Worm (Caenorhabditis elegans) whole organism, young adult: ENCODE data around the gene T25G12.6.
A peak's percentile ranks its signal among the peaks of the same experiment; 100 is the strongest.

Experiments
- B0035.1 ChIP-seq: sonication (generic microtip); optimal IDR thresholded peaks from 2 replicates; lab custom pipeline; 2016; ENCODE audit warnings: missing genetic modification characterization, mild to moderate bottlenecking, missing compliant biosample characterization, missing genotype, missing genetic modification reagents
- B0261.1 ChIP-seq: sonication (generic microtip); optimal IDR thresholded peaks from 2 replicates; lab custom pipeline; 2016; ENCODE audit warnings: mild to moderate bottlenecking, missing genetic modification characterization, moderate library complexity, missing compliant biosample characterization
- B0336.3 ChIP-seq: fragments of 200-800 bp; sonication (Bioruptor generic); IDR thresholded peaks from 2 replicates; pipeline ENCODE4 v1.3.6; 2022; ENCODE audit warnings: missing genetic modification characterization, missing compliant biosample characterization
- C06A6.2 ChIP-seq: fragments of 200-800 bp; sonication (Bioruptor generic); conservative IDR thresholded peaks from 2 replicates; pipeline ENCODE4 v1.3.6; 2022; ENCODE audit warnings: missing genetic modification characterization, missing compliant biosample characterization
- F23B12.7 ChIP-seq: sonication (generic microtip); optimal IDR thresholded peaks from 2 replicates; lab custom pipeline; 2017; ENCODE audit warnings: missing genetic modification characterization, mild to moderate bottlenecking, missing compliant biosample characterization, antibody characterized with exemption, moderate library complexity; ENCODE audit not compliant: insufficient read depth
- F39B2.1 ChIP-seq: fragments of 200-800 bp; sonication (Bioruptor generic); IDR thresholded peaks from 2 replicates; pipeline ENCODE4 v1.3.6; 2022; ENCODE audit warnings: missing genetic modification reagents, missing genetic modification characterization, missing compliant biosample characterization
- F49E8.2 ChIP-seq: sonication (generic microtip); optimal IDR thresholded peaks from 3 replicates; lab custom pipeline; 2017; ENCODE audit warnings: missing genetic modification characterization, mild to moderate bottlenecking, missing compliant biosample characterization, antibody characterized with exemption, moderate library complexity; ENCODE audit not compliant: insufficient read depth
- K11D2.4 ChIP-seq: fragments of 200-800 bp; sonication (Bioruptor generic); IDR thresholded peaks from 2 replicates; pipeline ENCODE4 v1.3.6; 2022; ENCODE audit warnings: missing genetic modification reagents, missing genetic modification characterization, missing compliant biosample characterization
- Y56A3A.18 ChIP-seq: fragments of 200-800 bp; sonication (Bioruptor generic); IDR thresholded peaks from 2 replicates; pipeline ENCODE4 v1.3.6; 2022; ENCODE audit warnings: missing genetic modification reagents, missing genetic modification characterization, missing compliant biosample characterization
- ZK185.1 ChIP-seq: sonication (generic microtip); optimal IDR thresholded peaks from 2 replicates; lab custom pipeline; 2016; ENCODE audit warnings: mild to moderate bottlenecking, missing genetic modification characterization, missing compliant biosample characterization; ENCODE audit not compliant: poor library complexity, severe bottlenecking
- akir-1 ChIP-seq: fragments of 200-800 bp; sonication (Bioruptor generic); optimal IDR thresholded peaks from 2 replicates; lab custom pipeline; 2018; ENCODE audit warnings: mild to moderate bottlenecking, missing genetic modification characterization, moderate library complexity, missing compliant biosample characterization
- attf-5 ChIP-seq: fragments of 200-800 bp; sonication (Bioruptor generic); optimal IDR thresholded peaks from 2 replicates; lab custom pipeline; 2018; ENCODE audit warnings: mild to moderate bottlenecking, missing genetic modification characterization, missing compliant biosample characterization
- attf-6 ChIP-seq: fragments of 200-800 bp; sonication (Bioruptor generic); IDR thresholded peaks from 2 replicates; pipeline ENCODE4 v1.3.6; 2022; ENCODE audit warnings: missing genetic modification reagents, missing genetic modification characterization, missing compliant biosample characterization
- ccch-3 ChIP-seq: fragments of 200-800 bp; sonication (Bioruptor generic); optimal IDR thresholded peaks from 2 replicates; lab custom pipeline; 2018; ENCODE audit warnings: mild to moderate bottlenecking, missing genetic modification characterization, missing compliant biosample characterization
- ceh-27 ChIP-seq: fragments of 200-800 bp; sonication (Bioruptor generic); optimal IDR thresholded peaks from 2 replicates; lab custom pipeline; 2018; ENCODE audit warnings: mild to moderate bottlenecking, missing genetic modification characterization, moderate library complexity, missing compliant biosample characterization
- die-1 ChIP-seq: sonication (generic microtip); optimal IDR thresholded peaks from 2 replicates; lab custom pipeline; 2016; ENCODE audit warnings: missing genotype, mild to moderate bottlenecking, missing genetic modification characterization, missing compliant biosample characterization
- dox-1 ChIP-seq: fragments of 200-800 bp; sonication (Bioruptor generic); IDR thresholded peaks from 2 replicates; pipeline ENCODE4 v1.3.6; 2022; ENCODE audit warnings: missing genetic modification reagents, missing genetic modification characterization, missing compliant biosample characterization
- dpl-1 ChIP-seq: fragments of 150-350 bp; optimal IDR thresholded peaks from 2 replicates; lab custom pipeline; 2014; ENCODE audit warnings: missing biosample characterization, missing genetic modification reagents, missing genetic modification characterization
- ets-4 ChIP-seq: fragments of 200-800 bp; sonication (Bioruptor generic); optimal IDR thresholded peaks from 2 replicates; lab custom pipeline; 2018; ENCODE audit warnings: mild to moderate bottlenecking, missing genetic modification characterization, missing compliant biosample characterization
- gei-17 ChIP-seq: fragments of 200-800 bp; sonication (Bioruptor generic); optimal IDR thresholded peaks from 2 replicates; lab custom pipeline; 2018; ENCODE audit warnings: mild to moderate bottlenecking, missing genetic modification characterization, missing compliant biosample characterization
- hlh-12 ChIP-seq: sonication (generic microtip); optimal IDR thresholded peaks from 2 replicates; lab custom pipeline; 2016; ENCODE audit warnings: missing genetic modification characterization, missing compliant biosample characterization
- hmg-1.2 ChIP-seq: fragments of 200-800 bp; sonication (Bioruptor generic); IDR thresholded peaks from 2 replicates; pipeline ENCODE4 v1.3.6; 2022; ENCODE audit warnings: missing genetic modification reagents, missing genetic modification characterization, missing compliant biosample characterization
- hsf-1 ChIP-seq: fragments of 200-800 bp; sonication (Bioruptor generic); IDR thresholded peaks from 2 replicates; pipeline ENCODE4 v1.3.6; 2022; ENCODE audit warnings: missing genetic modification reagents, missing genetic modification characterization, missing compliant biosample characterization
- let-526 ChIP-seq: fragments of 200-800 bp; sonication (Bioruptor generic); IDR thresholded peaks from 2 replicates; pipeline ENCODE4 v1.3.6; 2022; ENCODE audit warnings: missing genetic modification reagents, missing genetic modification characterization, missing compliant biosample characterization
- let-607 ChIP-seq, 2 experiments: fragments of 200-800 bp in 1 of 2; sonication (Bioruptor generic) in 1 of 2; sonication (generic microtip) in 1 of 2; optimal IDR thresholded peaks; 2 replicates each; lab custom pipeline; 2016 to 2018; ENCODE audit warnings: mild to moderate bottlenecking in 2 of 2, missing compliant biosample characterization in 2 of 2, missing genetic modification characterization in 2 of 2, moderate library complexity in 2 of 2, missing genotype in 1 of 2
- lin-40 ChIP-seq: sonication (generic microtip); optimal IDR thresholded peaks from 2 replicates; lab custom pipeline; 2016; ENCODE audit warnings: missing genetic modification characterization, mild to moderate bottlenecking, missing compliant biosample characterization, missing genotype, missing genetic modification reagents
- lin-54 ChIP-seq: fragments of 200-800 bp; sonication (Bioruptor generic); optimal IDR thresholded peaks from 2 replicates; lab custom pipeline; 2018; ENCODE audit warnings: mild to moderate bottlenecking, missing genetic modification characterization, missing compliant biosample characterization
- madf-8 ChIP-seq: fragments of 200-800 bp; sonication (Bioruptor generic); conservative IDR thresholded peaks from 2 replicates; pipeline ENCODE4 v1.3.6; 2022; ENCODE audit warnings: missing genetic modification reagents, missing genetic modification characterization, missing compliant biosample characterization
- nfyb-1 ChIP-seq: fragments of 200-800 bp; sonication (Bioruptor generic); IDR thresholded peaks from 2 replicates; pipeline ENCODE4 v1.3.6; 2022; ENCODE audit warnings: missing genetic modification reagents, missing genetic modification characterization, missing compliant biosample characterization
- nhr-27 ChIP-seq: fragments of 200-800 bp; sonication (Bioruptor generic); optimal IDR thresholded peaks from 2 replicates; lab custom pipeline; 2018; ENCODE audit warnings: mild to moderate bottlenecking, missing genetic modification characterization, moderate library complexity, missing compliant biosample characterization
- nhr-80 ChIP-seq: sonication (generic microtip); optimal IDR thresholded peaks from 2 replicates; lab custom pipeline; 2016; ENCODE audit warnings: missing genetic modification characterization, missing compliant biosample characterization
- nhr-90 ChIP-seq: sonication (generic microtip); optimal IDR thresholded peaks from 2 replicates; lab custom pipeline; 2016; ENCODE audit warnings: missing genotype, mild to moderate bottlenecking, missing genetic modification characterization, missing compliant biosample characterization
- pbrm-1 ChIP-seq: fragments of 200-800 bp; sonication (Bioruptor generic); IDR thresholded peaks from 2 replicates; pipeline ENCODE4 v1.3.6; 2022; ENCODE audit warnings: missing genetic modification reagents, missing genetic modification characterization, missing compliant biosample characterization
- rcor-1 ChIP-seq: fragments of 200-800 bp; sonication (Bioruptor generic); IDR thresholded peaks from 2 replicates; pipeline ENCODE4 v1.3.6; 2022; ENCODE audit warnings: missing genetic modification reagents, missing genetic modification characterization, missing compliant biosample characterization
- repo-1 ChIP-seq: sonication (generic microtip); optimal IDR thresholded peaks from 2 replicates; lab custom pipeline; 2017; ENCODE audit warnings: mild to moderate bottlenecking, missing genetic modification characterization, missing compliant biosample characterization
- snpc-4 ChIP-seq, 5 experiments: fragments of 150-350 bp in 1 of 5; sonication (generic microtip) in 4 of 5; optimal IDR thresholded peaks; 2 replicates each; lab custom pipeline; 2014 to 2018; ENCODE audit warnings: missing genetic modification characterization in 5 of 5, missing biosample characterization in 3 of 5, antibody characterized with exemption in 2 of 5, mild to moderate bottlenecking in 2 of 5, missing compliant biosample characterization in 2 of 5, missing genotype in 2 of 5, moderate library complexity in 2 of 5, missing genetic modification reagents in 1 of 5
- unc-130 ChIP-seq: sonication (generic microtip); optimal IDR thresholded peaks from 2 replicates; lab custom pipeline; 2016; ENCODE audit warnings: missing genetic modification reagents, missing genetic modification characterization, missing compliant biosample characterization
- unc-62 ChIP-seq: fragments of 150-350 bp; optimal IDR thresholded peaks from 2 replicates; lab custom pipeline; 2014; ENCODE audit warnings: missing biosample characterization, missing genetic modification reagents, missing genetic modification characterization
- zim-3 ChIP-seq: sonication (generic microtip); optimal IDR thresholded peaks from 2 replicates; lab custom pipeline; 2017; ENCODE audit warnings: mild to moderate bottlenecking, missing genetic modification characterization, moderate library complexity, missing compliant biosample characterization
- ztf-18 ChIP-seq: sonication (generic microtip); optimal IDR thresholded peaks from 2 replicates; lab custom pipeline; 2016; ENCODE audit warnings: missing genotype, mild to moderate bottlenecking, missing genetic modification characterization, missing compliant biosample characterization
- ztf-25 ChIP-seq: fragments of 200-800 bp; sonication (Bioruptor generic); IDR thresholded peaks from 2 replicates; pipeline ENCODE4 v1.3.6; 2022; ENCODE audit warnings: missing genetic modification reagents, missing genetic modification characterization, missing compliant biosample characterization

T25G12.6 gene

DNA sequence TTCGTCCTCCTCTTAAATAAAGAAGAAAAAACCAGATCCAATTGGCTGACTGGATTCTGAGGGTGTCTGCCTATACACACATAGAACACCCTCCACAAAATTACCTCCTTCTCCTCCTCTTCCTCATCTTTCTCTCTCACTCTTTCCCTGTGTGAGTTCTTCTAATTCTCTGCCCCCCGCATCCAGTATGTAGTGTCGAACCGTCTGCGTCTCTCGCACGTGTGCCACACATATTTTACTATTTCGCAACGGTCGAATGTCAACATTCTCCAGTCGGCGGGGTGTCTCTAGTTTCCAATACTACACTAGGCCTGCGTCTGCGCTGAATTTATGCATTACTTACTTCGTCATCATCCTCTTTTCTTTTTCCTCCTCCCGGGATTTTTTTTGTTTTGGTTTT, 45.6 kb downstream of the T25G12.6 start (continued):
- TF ChIP-seq ceh-27 (peak; percentile 59), rcor-1 (GFP tag; lab: Robert Waterston, UW) (0 out of 2 replicates have a peak, but pooled peaks have one; percentile 15), dox-1 (GFP tag; lab: Robert Waterston, UW) (peak; percentile 77), unc-62 (GFP tag; lab: Kevin White, UChicago) (peak; percentile 50), die-1 (tag; lab: Kevin White, UChicago) (peak; percentile 10), Y56A3A.18 (GFP tag; lab: Robert Waterston, UW) (no peak), nhr-80 (peak; percentile 60), nfyb-1 (GFP tag; lab: Robert Waterston, UW) (0 out of 2 replicates have a peak, but pooled peaks have one; percentile 56), K11D2.4 (GFP tag; lab: Robert Waterston, UW) (peak; percentile 50; the same call in 1 of the 2 replicates)

DNA sequence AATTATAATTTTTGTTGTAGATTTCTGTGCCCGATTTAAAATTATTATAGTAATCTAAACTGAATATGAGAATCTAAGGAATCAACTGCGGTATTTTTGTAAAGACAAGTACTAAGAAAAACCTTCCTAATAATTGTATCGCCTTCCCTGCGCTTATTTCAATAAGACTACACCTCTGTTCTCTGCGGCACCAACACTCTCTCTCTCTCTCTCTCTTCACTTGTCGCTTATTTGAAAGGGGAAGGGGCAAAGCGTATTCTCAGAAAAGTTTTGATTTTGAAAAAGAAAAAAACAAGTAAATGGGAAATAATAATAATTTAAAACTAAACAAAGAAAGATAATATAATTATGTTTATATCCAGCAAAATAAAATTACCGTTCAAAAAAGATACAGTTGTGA, 48.8 kb downstream of the T25G12.6 start:
- TF ChIP-seq snpc-4 (GFP tag; optimal IDR thresholded peaks at IDR 0.05; lab: Kevin White, UChicago) (no peak), snpc-4 (tag; optimal IDR thresholded peaks at IDR 0.05; lab: Kevin White, UChicago) (peak in 1 of 4 experiments; percentile 1), dpl-1 (GFP tag; lab: Kevin White, UChicago) (no peak), F49E8.2 (no peak), ets-4 (no peak), nhr-80 (peak; percentile 59), Y56A3A.18 (GFP tag; lab: Robert Waterston, UW) (0 out of 2 replicates have a peak, but pooled peaks have one; percentile 23), F23B12.7 (tag; lab: Kevin White, UChicago) (peak; percentile 47), attf-6 (GFP tag; lab: Robert Waterston, UW) (no peak), F39B2.1 (no peak), let-526 (GFP tag; lab: Robert Waterston, UW) (0 out of 2 replicates have a peak, but pooled peaks have one; percentile 22), gei-17 (GFP tag; lab: Kevin White, UChicago) (peak; percentile 79), ZK185.1 (tag; lab: Kevin White, UChicago) (peak; percentile 38), ceh-27 (peak; percentile 9), pbrm-1 (GFP tag; lab: Robert Waterston, UW) (0 out of 2 replicates have a peak, but pooled peaks have one; percentile 22), akir-1 (no peak), zim-3 (no peak), hsf-1 (GFP tag; lab: Robert Waterston, UW) (no peak), lin-40 (tag; lab: Kevin White, UChicago) (peak; percentile 84), hmg-1.2 (GFP tag; lab: Robert Waterston, UW) (peak; percentile 73)

DNA sequence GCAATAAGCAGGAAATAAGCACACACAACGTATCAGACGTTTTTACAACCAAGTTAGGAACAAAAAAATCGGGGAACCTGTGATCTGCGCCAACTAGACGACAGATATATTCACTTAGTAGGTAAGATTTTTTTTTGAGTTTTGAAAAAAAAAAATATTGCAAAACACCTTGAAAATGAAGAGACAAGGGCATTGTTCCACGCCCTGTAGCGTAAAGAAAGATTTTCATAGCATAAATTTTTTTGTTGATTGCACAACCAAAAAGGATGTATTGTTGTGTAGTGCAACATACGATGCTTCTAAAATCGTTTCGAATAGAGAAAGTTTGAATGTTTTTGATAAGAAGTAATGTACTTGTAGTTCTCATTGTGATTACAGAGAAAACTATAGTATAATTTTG, 49.9 kb downstream of the T25G12.6 start:
- no peak for TF ChIP-seq nhr-27 (tag; lab: Kevin White, UChicago)
- no peak for TF ChIP-seq unc-130
- TF ChIP-seq C06A6.2 (GFP tag; lab: Robert Waterston, UW) = no peak
- TF ChIP-seq ztf-18 (tag; lab: Kevin White, UChicago) = no peak
- TF ChIP-seq ccch-3 = no peak
- TF ChIP-seq nhr-90 (tag; lab: Kevin White, UChicago) = no peak

DNA sequence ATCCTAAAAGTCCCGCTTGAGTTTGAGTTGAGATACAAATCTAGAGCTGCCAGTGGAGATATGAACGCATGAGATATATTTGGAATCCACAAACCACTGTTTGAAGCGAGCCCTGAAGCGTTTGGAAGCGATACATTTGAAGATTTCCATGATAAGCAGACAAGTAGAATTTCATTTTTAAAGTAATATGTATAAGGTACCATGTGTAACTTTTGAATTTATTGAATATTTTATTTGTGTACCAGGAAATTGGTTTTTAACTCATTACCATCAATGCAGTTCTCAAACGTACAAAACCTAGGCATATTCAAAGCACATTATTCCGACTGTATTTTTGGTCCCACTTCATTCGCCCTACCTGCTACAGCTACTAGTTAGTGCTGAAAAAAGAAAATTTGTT, 51.8 kb downstream of the T25G12.6 start, which contains the start of gene B0302.2:
Gene B0302.2 (plus strand): TSS at position 301 of the 400 bp plus-strand sequence.
- TF ChIP-seq let-607 (tag; optimal IDR thresholded peaks at IDR 0.05; lab: Kevin White, UChicago) (no peak), B0336.3 (GFP tag; lab: Robert Waterston, UW) (no peak), akir-1 (no peak), hlh-12 (tag; lab: Kevin White, UChicago) (no peak), madf-8 (no peak), snpc-4 (GFP tag; optimal IDR thresholded peaks at IDR 0.05; lab: Kevin White, UChicago) (no peak), snpc-4 (tag; optimal IDR thresholded peaks at IDR 0.05; lab: Kevin White, UChicago) (no peak), repo-1 (no peak), B0035.1 (tag; lab: Kevin White, UChicago) (no peak), unc-62 (GFP tag; lab: Kevin White, UChicago) (no peak), lin-54 (no peak), nhr-27 (tag; lab: Kevin White, UChicago) (no peak), C06A6.2 (GFP tag; lab: Robert Waterston, UW) (no peak), attf-5 (GFP tag; lab: Kevin White, UChicago) (no peak), ztf-25 (GFP tag; lab: Robert Waterston, UW) (no peak), B0261.1 (tag; lab: Kevin White, UChicago) (no peak)
- TF ChIP-seq, all 124 proteins: peak for 0
